Fruit fly (Drosophila melanogaster) whole organism, embryonic: ENCODE results near the gene beta4GalT7.

ENCODE experiments used
- Abd-B ChIP-seq: fragments of 200-800 bp; sonication (Bioruptor generic); optimal IDR thresholded peaks from 2 replicates; lab custom pipeline; 2018; ENCODE audit warnings: missing biosample characterization, mild to moderate bottlenecking, missing genetic modification characterization, moderate library complexity
- Atf-2 ChIP-seq: fragments of 200-800 bp; sonication (Bioruptor generic); optimal IDR thresholded peaks from 2 replicates; lab custom pipeline; 2016; ENCODE audit warnings: missing biosample characterization, missing genetic modification characterization
- Atf3 ChIP-seq: fragments of 200-800 bp; sonication (Bioruptor generic); optimal IDR thresholded peaks from 3 replicates; lab custom pipeline; 2016; ENCODE audit warnings: missing biosample characterization, missing genetic modification characterization
- BtbVII ChIP-seq: fragments of 200-800 bp; sonication (Bioruptor generic); optimal IDR thresholded peaks from 3 replicates; lab custom pipeline; 2017; ENCODE audit warnings: missing biosample characterization, mild to moderate bottlenecking, missing genetic modification characterization
- CG10267 ChIP-seq: fragments of 200-800 bp; sonication (Bioruptor generic); optimal IDR thresholded peaks from 2 replicates; lab custom pipeline; 2018; ENCODE audit warnings: missing biosample characterization, mild to moderate bottlenecking, missing genetic modification characterization, moderate library complexity
- CG10366 ChIP-seq: fragments of 200-800 bp; sonication (Bioruptor generic); IDR thresholded peaks from 2 replicates; pipeline ENCODE4 v1.3.6; 2022; ENCODE audit warnings: missing biosample characterization, missing genetic modification characterization
- CG10654 ChIP-seq: fragments of 200-800 bp; sonication (Bioruptor generic); optimal IDR thresholded peaks from 2 replicates; lab custom pipeline; 2016; ENCODE audit warnings: missing biosample characterization, missing genetic modification characterization
- CG12219 ChIP-seq: fragments of 200-800 bp; sonication (Bioruptor generic); optimal IDR thresholded peaks from 3 replicates; lab custom pipeline; 2018; ENCODE audit warnings: missing biosample characterization, mild to moderate bottlenecking, missing genetic modification characterization
- CG12299 ChIP-seq: fragments of 200-800 bp; sonication (Bioruptor generic); optimal IDR thresholded peaks from 2 replicates; lab custom pipeline; 2018; ENCODE audit warnings: missing biosample characterization, mild to moderate bottlenecking, missing genetic modification characterization
- CG16813 ChIP-seq: fragments of 200-800 bp; sonication (Bioruptor generic); IDR thresholded peaks from 3 replicates; pipeline ENCODE4 v1.3.6; 2022; ENCODE audit warnings: missing biosample characterization, missing genetic modification characterization; ENCODE audit not compliant: partially characterized antibody
- CG17186 ChIP-seq: fragments of 200-800 bp; sonication (Bioruptor generic); optimal IDR thresholded peaks from 3 replicates; lab custom pipeline; 2017; ENCODE audit warnings: missing biosample characterization, missing genetic modification reagents, missing genetic modification characterization
- CG2678 ChIP-seq: fragments of 200-800 bp; sonication (Bioruptor generic); optimal IDR thresholded peaks from 3 replicates; lab custom pipeline; 2019; ENCODE audit warnings: missing biosample characterization, mild to moderate bottlenecking, missing genetic modification characterization, moderate library complexity
- CG2875 ChIP-seq: fragments of 200-800 bp; sonication (Bioruptor generic); optimal IDR thresholded peaks from 2 replicates; lab custom pipeline; 2017; ENCODE audit warnings: missing biosample characterization, mild to moderate bottlenecking, missing genetic modification characterization, missing genetic modification reagents
- CG31388 ChIP-seq: fragments of 200-800 bp; sonication (Bioruptor generic); optimal IDR thresholded peaks from 2 replicates; lab custom pipeline; 2016; ENCODE audit warnings: missing biosample characterization, missing genetic modification characterization
- CG34224 ChIP-seq: fragments of 200-800 bp; sonication (Bioruptor generic); IDR thresholded peaks from 3 replicates; pipeline ENCODE4 v1.3.6; 2022; ENCODE audit warnings: missing biosample characterization, missing genetic modification characterization; ENCODE audit not compliant: partially characterized antibody
- CG3995 ChIP-seq: fragments of 200-800 bp; sonication (Bioruptor generic); optimal IDR thresholded peaks from 3 replicates; lab custom pipeline; 2016; ENCODE audit warnings: missing biosample characterization, missing genetic modification characterization
- CG6254 ChIP-seq: fragments of 200-800 bp; sonication (Bioruptor generic); optimal IDR thresholded peaks from 3 replicates; lab custom pipeline; 2017; ENCODE audit warnings: mild to moderate bottlenecking, missing biosample characterization, missing genetic modification reagents, missing genetic modification characterization
- CG7357 ChIP-seq: fragments of 200-800 bp; sonication (Bioruptor generic); IDR thresholded peaks from 3 replicates; pipeline ENCODE4 v1.3.6; 2022; ENCODE audit warnings: missing biosample characterization, missing genetic modification characterization
- CG7963 ChIP-seq: fragments of 200-800 bp; sonication (Bioruptor generic); IDR thresholded peaks from 3 replicates; pipeline ENCODE4 v1.3.6; 2022; ENCODE audit warnings: missing biosample characterization, missing genetic modification characterization; ENCODE audit not compliant: partially characterized antibody
- Camta ChIP-seq: fragments of 200-800 bp; sonication (Bioruptor generic); optimal IDR thresholded peaks from 2 replicates; lab custom pipeline; 2016; ENCODE audit warnings: missing biosample characterization, missing genetic modification characterization
- CoRest ChIP-seq: fragments of 200-800 bp; sonication (Bioruptor generic); optimal IDR thresholded peaks from 3 replicates; lab custom pipeline; 2018; ENCODE audit warnings: missing biosample characterization, mild to moderate bottlenecking, missing genetic modification characterization, moderate library complexity
- CrebB ChIP-seq: fragments of 200-800 bp; sonication (Bioruptor generic); optimal IDR thresholded peaks from 3 replicates; lab custom pipeline; 2018; ENCODE audit warnings: missing biosample characterization, mild to moderate bottlenecking, missing genetic modification characterization
- D ChIP-seq, 2 experiments: fragments of 200-800 bp in 1 of 2; fragments of >200 bp in 1 of 2; sonication (Bioruptor generic) in 1 of 2; optimal IDR thresholded peaks; 2 replicates in 1 of 2; 3 replicates in 1 of 2; lab custom pipeline; 2017; ENCODE audit warnings: mild to moderate bottlenecking in 1 of 2, missing biosample characterization in 1 of 2, missing genetic modification characterization in 1 of 2, missing genetic modification reagents in 1 of 2
- Dad ChIP-seq: fragments of 200-800 bp; sonication (Bioruptor generic); optimal IDR thresholded peaks from 3 replicates; lab custom pipeline; 2016; ENCODE audit warnings: missing biosample characterization, missing genetic modification characterization
- Deaf1 ChIP-seq: fragments of 200-800 bp; optimal IDR thresholded peaks from 3 replicates; lab custom pipeline; 2019; ENCODE audit warnings: missing biosample characterization, mild to moderate bottlenecking, missing genetic modification characterization, moderate library complexity
- Dip2 ChIP-seq: fragments of 200-800 bp; sonication (Bioruptor generic); IDR thresholded peaks from 2 replicates; pipeline ENCODE4 v1.3.6; 2022; ENCODE audit warnings: missing biosample characterization, missing genetic modification characterization
- Dip3 ChIP-seq: fragments of 200-800 bp; sonication (Bioruptor generic); optimal IDR thresholded peaks from 3 replicates; lab custom pipeline; 2016; ENCODE audit warnings: missing biosample characterization, missing genetic modification characterization
- Doc3 ChIP-seq: fragments of 200-800 bp; sonication (Bioruptor generic); IDR thresholded peaks from 3 replicates; pipeline ENCODE4 v1.3.6; 2022; ENCODE audit warnings: missing biosample characterization, missing genetic modification characterization; ENCODE audit not compliant: partially characterized antibody
- E2f2 ChIP-seq: fragments of 200-800 bp; sonication (Bioruptor generic); IDR thresholded peaks from 2 replicates; pipeline ENCODE4 v1.3.6; 2022; ENCODE audit warnings: missing biosample characterization, missing genetic modification characterization
- Elba2 ChIP-seq: fragments of 200-800 bp; sonication (Bioruptor generic); optimal IDR thresholded peaks from 3 replicates; lab custom pipeline; 2016; ENCODE audit warnings: missing biosample characterization, missing genetic modification characterization
- Mrtf ChIP-seq: fragments of 200-800 bp; sonication (Bioruptor generic); IDR thresholded peaks from 3 replicates; pipeline ENCODE4 v1.3.6; 2022; ENCODE audit warnings: missing biosample characterization, missing genetic modification characterization
- NFAT ChIP-seq: fragments of 200-800 bp; sonication (Bioruptor generic); IDR thresholded peaks from 2 replicates; pipeline ENCODE4 v1.3.6; 2022; ENCODE audit warnings: missing biosample characterization, missing genetic modification characterization
- Nf-YB ChIP-seq: fragments of 200-800 bp; sonication (Bioruptor generic); optimal IDR thresholded peaks from 3 replicates; lab custom pipeline; 2019; ENCODE audit warnings: missing biosample characterization, mild to moderate bottlenecking, missing genetic modification characterization, moderate library complexity
- Sox100B ChIP-seq: fragments of 200-800 bp; sonication (Bioruptor generic); optimal IDR thresholded peaks from 3 replicates; lab custom pipeline; 2018; ENCODE audit warnings: missing biosample characterization, mild to moderate bottlenecking, missing genetic modification characterization
- Usf ChIP-seq: fragments of 200-800 bp; sonication (Bioruptor generic); optimal IDR thresholded peaks from 2 replicates; lab custom pipeline; 2017; ENCODE audit warnings: missing genotype, missing biosample characterization, missing genetic modification characterization
- Xbp1 ChIP-seq: fragments of 200-800 bp; sonication (Bioruptor generic); optimal IDR thresholded peaks from 3 replicates; lab custom pipeline; 2016; ENCODE audit warnings: missing biosample characterization, mild to moderate bottlenecking, missing genetic modification characterization
- Xrp1 ChIP-seq: fragments of 200-800 bp; sonication (Bioruptor generic); IDR thresholded peaks from 2 replicates; pipeline ENCODE4 v1.3.6; 2022; ENCODE audit warnings: missing biosample characterization, missing genetic modification characterization
- ara ChIP-seq: fragments of 200-800 bp; sonication (Bioruptor generic); IDR thresholded peaks from 2 replicates; pipeline ENCODE4 v1.3.6; 2022; ENCODE audit warnings: missing biosample characterization, missing genetic modification characterization
- ase ChIP-seq: fragments of 200-800 bp; sonication (Bioruptor generic); IDR thresholded peaks from 3 replicates; pipeline ENCODE4 v1.3.6; 2022; ENCODE audit warnings: missing biosample characterization, missing genetic modification characterization
- dpn ChIP-seq, 2 experiments: fragments of 200-800 bp; sonication (Bioruptor generic); optimal IDR thresholded peaks; 3 replicates each; lab custom pipeline; 2016; ENCODE audit warnings: missing biosample characterization in 2 of 2, missing genetic modification characterization in 2 of 2
- exex ChIP-seq: fragments of 200-800 bp; sonication (Bioruptor generic); optimal IDR thresholded peaks from 4 replicates; lab custom pipeline; 2018; ENCODE audit warnings: missing biosample characterization, mild to moderate bottlenecking, missing genetic modification characterization, moderate library complexity
- fru ChIP-seq: fragments of >200 bp; optimal IDR thresholded peaks from 2 replicates; lab custom pipeline; 2017
- mam ChIP-seq: fragments of 200-800 bp; sonication (Bioruptor generic); optimal IDR thresholded peaks from 3 replicates; lab custom pipeline; 2016; ENCODE audit warnings: missing biosample characterization, missing genetic modification characterization
- org-1 ChIP-seq: fragments of 200-800 bp; sonication (Bioruptor generic); optimal IDR thresholded peaks from 2 replicates; lab custom pipeline; 2017; ENCODE audit warnings: missing biosample characterization, missing genetic modification characterization
- otp ChIP-seq: fragments of 200-800 bp; sonication (Bioruptor generic); IDR thresholded peaks from 3 replicates; pipeline ENCODE4, ENCODE4 v1.3.6; 2022; ENCODE audit warnings: missing biosample characterization, missing genetic modification characterization
- prd ChIP-seq, 3 experiments: fragments of >200 bp in 2 of 3; fragments of 200-800 bp in 1 of 3; sonication (Bioruptor generic) in 1 of 3; optimal IDR thresholded peaks in 2 of 3; IDR thresholded peaks in 1 of 3; 2 replicates in 2 of 3; 3 replicates in 1 of 3; pipeline versions ENCODE4 v1.3.6 to Lab custom; 2017 to 2022; ENCODE audit warnings: missing biosample characterization in 1 of 3, missing genetic modification characterization in 1 of 3
- salm ChIP-seq: fragments of 200-800 bp; sonication (Bioruptor generic); optimal IDR thresholded peaks from 2 replicates; lab custom pipeline; 2018; ENCODE audit warnings: missing biosample characterization, mild to moderate bottlenecking, missing genetic modification characterization
- tgo ChIP-seq: fragments of 200-800 bp; sonication (Bioruptor generic); IDR thresholded peaks from 3 replicates; pipeline ENCODE4 v1.3.6; 2022; ENCODE audit warnings: missing biosample characterization, missing genetic modification characterization
- tll ChIP-seq, 2 experiments: fragments of 200-800 bp in 1 of 2; fragments of >200 bp in 1 of 2; sonication (Bioruptor generic) in 1 of 2; optimal IDR thresholded peaks; 2 replicates each; lab custom pipeline; 2017 to 2019; ENCODE audit warnings: missing biosample characterization in 2 of 2, missing genetic modification characterization in 2 of 2, mild to moderate bottlenecking in 1 of 2, moderate library complexity in 1 of 2
- tup ChIP-seq: fragments of 200-800 bp; sonication (Bioruptor generic); optimal IDR thresholded peaks from 2 replicates; lab custom pipeline; 2016; ENCODE audit warnings: missing biosample characterization, mild to moderate bottlenecking, missing genetic modification characterization, moderate library complexity

Gene beta4GalT7

DNA sequence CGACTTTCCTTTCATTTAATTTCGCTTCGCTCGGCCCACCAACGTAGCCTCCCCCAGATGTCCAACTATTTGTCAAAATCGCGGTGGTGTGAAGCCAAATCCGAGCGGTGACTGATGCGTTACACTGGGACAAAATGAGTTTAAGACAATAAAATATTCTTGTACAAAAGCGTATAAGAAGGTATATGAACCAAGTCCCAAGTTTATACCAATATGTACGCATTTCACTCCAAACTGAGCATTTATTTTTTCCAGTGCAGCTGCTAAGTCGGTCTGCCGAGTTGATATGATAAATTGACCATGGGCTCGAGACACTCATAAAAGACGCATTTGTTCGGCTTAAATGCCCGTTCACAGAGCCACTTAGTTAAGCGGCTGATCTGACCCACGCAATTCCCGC is 18.3 kb upstream of the beta4GalT7 start (continued):
- TF ChIP-seq Nf-YB (no peak), CG2678 (peak; percentile 69), otp (GFP tag; lab: Robert Waterston, UW) (no peak), CG7357 (GFP tag; lab: Robert Waterston, UW) (peak; percentile 45; the same call in 2 of the 3 replicates), Atf3 (GFP tag; lab: Kevin White, UChicago) (no peak), Dad (peak; percentile 50), CG10654 (GFP tag; lab: Kevin White, UChicago) (peak; percentile 32), CG34224 (no peak), ara (GFP tag; lab: Robert Waterston, UW) (peak; percentile 47; the same call in 1 of the 2 replicates), BtbVII (no peak), CG16813 (GFP tag; lab: Robert Waterston, UW) (no peak), Xrp1 (GFP tag; lab: Robert Waterston, UW) (no peak; the same call in none of the 2 replicates), dpn (GFP tag; optimal IDR thresholded peaks at IDR 0.05; lab: Kevin White, UChicago) (peak; percentile 49 to 70), Sox100B (GFP tag; lab: Kevin White, UChicago) (no peak), CG2875 (peak; percentile 1), org-1 (GFP tag; lab: Kevin White, UChicago) (peak; percentile 7), fru (lab: Kevin White, UChicago) (no peak), Xbp1 (GFP tag; lab: Kevin White, UChicago) (peak; percentile 72), CG3995 (GFP tag; lab: Kevin White, UChicago) (no peak), salm (no peak), prd (optimal IDR thresholded peaks at IDR 0.05; lab: Kevin White, UChicago) (no peak), prd (GFP tag; IDR thresholded peaks at IDR 0.05; lab: Robert Waterston, UW) (peak; percentile 71; the same call in 2 of the 3 replicates), Mrtf (GFP tag; lab: Robert Waterston, UW) (peak; percentile 26; the same call in 1 of the 3 replicates), ase (0 out of 3 replicates have a peak, but pooled peaks have one; percentile 37), CG6254 (no peak), mam (GFP tag; lab: Kevin White, UChicago) (peak; percentile 43), CoRest (tag; lab: Kevin White, UChicago) (peak; percentile 43), NFAT (GFP tag; lab: Robert Waterston, UW) (no peak), CG17186 (no peak), Deaf1 (tag; lab: Kevin White, UChicago) (no peak), Elba2 (GFP tag; lab: Kevin White, UChicago) (no peak), CG7963 (GFP tag; lab: Robert Waterston, UW) (no peak), tup (GFP tag; lab: Kevin White, UChicago) (no peak), CG12219 (GFP tag; lab: Kevin White, UChicago) (peak; percentile 49), Camta (GFP tag; lab: Kevin White, UChicago) (peak; percentile 50), CG10267 (tag; lab: Kevin White, UChicago) (peak; percentile 24), Dip2 (GFP tag; lab: Robert Waterston, UW) (no peak), CG10366 (peak; percentile 66), Usf (no peak), CG31388 (GFP tag; lab: Kevin White, UChicago) (peak; percentile 8), Abd-B (GFP tag; lab: Kevin White, UChicago) (peak; percentile 55), exex (tag; lab: Kevin White, UChicago) (no peak), D (optimal IDR thresholded peaks at IDR 0.05; lab: Kevin White, UChicago) (no peak), D (GFP tag; optimal IDR thresholded peaks at IDR 0.05; lab: Kevin White, UChicago) (peak; percentile 45), tll (GFP tag; optimal IDR thresholded peaks at IDR 0.05; lab: Kevin White, UChicago) (no peak), Doc3 (GFP tag; lab: Robert Waterston, UW) (no peak), Atf-2 (peak; percentile 41), CG12299 (tag; lab: Kevin White, UChicago) (no peak), E2f2 (GFP tag; lab: Robert Waterston, UW) (peak; percentile 16; the same call in 1 of the 2 replicates), Dip3 (no peak), tgo (GFP tag; lab: Robert Waterston, UW) (peak; percentile 72), CrebB (tag; lab: Kevin White, UChicago) (no peak)
